Fruit fly (Drosophila melanogaster) whole organism, prepupa: ENCODE results near the gene CG14321.
A peak's percentile ranks its signal among the peaks of the same experiment; 100 is the strongest.

Experiments used
- CG10631 ChIP-seq: fragments of 200-800 bp; sonication (Bioruptor generic); optimal IDR thresholded peaks from 2 replicates; lab custom pipeline; 2016; ENCODE audit warnings: missing biosample characterization, missing genetic modification characterization
- CG10669 ChIP-seq: fragments of 200-800 bp; sonication (Bioruptor generic); optimal IDR thresholded peaks from 3 replicates; lab custom pipeline; 2018; ENCODE audit warnings: missing biosample characterization, mild to moderate bottlenecking, missing genetic modification characterization, moderate library complexity
- CG11762 ChIP-seq: fragments of 200-800 bp; sonication (Bioruptor generic); optimal IDR thresholded peaks from 3 replicates; lab custom pipeline; 2016; ENCODE audit warnings: missing biosample characterization, missing genetic modification characterization; ENCODE audit not compliant: insufficient read depth
- CG11902 ChIP-seq: fragments of 200-800 bp; sonication (Bioruptor generic); optimal IDR thresholded peaks from 3 replicates; lab custom pipeline; 2016; ENCODE audit warnings: missing biosample characterization, missing genetic modification characterization
- CG15336 ChIP-seq: fragments of 200-800 bp; sonication (Bioruptor generic); IDR thresholded peaks from 2 replicates; pipeline ENCODE4 v1.3.6; 2022; ENCODE audit warnings: missing biosample characterization, missing genetic modification characterization
- CG1621 ChIP-seq: fragments of 200-800 bp; sonication (Bioruptor generic); optimal IDR thresholded peaks from 3 replicates; lab custom pipeline; 2018; ENCODE audit warnings: missing biosample characterization, mild to moderate bottlenecking, missing genetic modification characterization
- CG16779 ChIP-seq: fragments of 200-800 bp; sonication (Bioruptor generic); optimal IDR thresholded peaks from 3 replicates; lab custom pipeline; 2017; ENCODE audit warnings: missing biosample characterization, mild to moderate bottlenecking, missing genetic modification characterization
- CG32006 ChIP-seq: fragments of 200-800 bp; sonication (Bioruptor generic); optimal IDR thresholded peaks from 3 replicates; lab custom pipeline; 2017; ENCODE audit warnings: missing biosample characterization, mild to moderate bottlenecking, missing genetic modification characterization
- CG34406 ChIP-seq: fragments of 200-800 bp; sonication (Bioruptor generic); optimal IDR thresholded peaks from 3 replicates; lab custom pipeline; 2016; ENCODE audit warnings: missing biosample characterization, missing genetic modification characterization
- CG3919 ChIP-seq: fragments of 200-800 bp; sonication (Bioruptor generic); optimal IDR thresholded peaks from 3 replicates; lab custom pipeline; 2016; ENCODE audit warnings: missing biosample characterization, missing genetic modification characterization
- CG4318 ChIP-seq: fragments of 200-800 bp; sonication (Bioruptor generic); optimal IDR thresholded peaks from 3 replicates; lab custom pipeline; 2017; ENCODE audit warnings: missing biosample characterization, mild to moderate bottlenecking, missing genetic modification characterization
- CG6163 ChIP-seq: fragments of 200-800 bp; sonication (Bioruptor generic); IDR thresholded peaks from 3 replicates; pipeline ENCODE4 v1.3.6; 2022; ENCODE audit warnings: missing biosample characterization, missing genetic modification characterization
- CG6792 ChIP-seq: fragments of 200-800 bp; sonication (Bioruptor generic); optimal IDR thresholded peaks from 3 replicates; lab custom pipeline; 2016; ENCODE audit warnings: missing biosample characterization, missing genetic modification characterization
- CG6854 ChIP-seq: fragments of 200-800 bp; sonication (Bioruptor generic); optimal IDR thresholded peaks from 2 replicates; lab custom pipeline; 2017; ENCODE audit warnings: missing biosample characterization, mild to moderate bottlenecking, missing genetic modification characterization
- CG7368 ChIP-seq: fragments of 200-800 bp; sonication (Bioruptor generic); optimal IDR thresholded peaks from 3 replicates; lab custom pipeline; 2016; ENCODE audit warnings: missing biosample characterization, missing genetic modification characterization
- CG8632 ChIP-seq: fragments of 200-800 bp; sonication (Bioruptor generic); optimal IDR thresholded peaks from 3 replicates; lab custom pipeline; 2016; ENCODE audit warnings: missing biosample characterization, missing genetic modification characterization
- CG9139 ChIP-seq: fragments of 200-800 bp; sonication (Bioruptor generic); optimal IDR thresholded peaks from 3 replicates; lab custom pipeline; 2017; ENCODE audit warnings: missing biosample characterization, mild to moderate bottlenecking, missing genetic modification characterization
- Eip75B ChIP-seq: fragments of 200-800 bp; sonication (Bioruptor generic); optimal IDR thresholded peaks from 3 replicates; lab custom pipeline; 2016; ENCODE audit warnings: missing biosample characterization, missing genetic modification characterization
- Eip78C ChIP-seq: fragments of 200-800 bp; sonication (Bioruptor generic); peaks from one replicate; lab custom pipeline; 2016; ENCODE audit warnings: missing biosample characterization, missing genetic modification characterization
- Ets21C ChIP-seq: fragments of 200-800 bp; sonication (Bioruptor generic); optimal IDR thresholded peaks from 3 replicates; lab custom pipeline; 2016; ENCODE audit warnings: missing biosample characterization, missing genetic modification characterization
- Ets96B ChIP-seq: fragments of 200-800 bp; optimal IDR thresholded peaks from 2 replicates; lab custom pipeline; 2019; ENCODE audit warnings: missing biosample characterization, mild to moderate bottlenecking, missing genetic modification characterization, moderate library complexity
- Hr38 ChIP-seq: sonication (Bioruptor generic); optimal IDR thresholded peaks from 2 replicates; lab custom pipeline; 2016; ENCODE audit warnings: missing biosample characterization, missing genetic modification characterization
- Hr39 ChIP-seq: fragments of 200-800 bp; sonication (Bioruptor generic); optimal IDR thresholded peaks from 2 replicates; lab custom pipeline; 2016; ENCODE audit warnings: missing biosample characterization, missing genetic modification characterization
- Hr4 ChIP-seq: fragments of 200-800 bp; sonication (Bioruptor generic); optimal IDR thresholded peaks from 3 replicates; lab custom pipeline; 2016; ENCODE audit warnings: missing biosample characterization, missing genetic modification characterization
- Lpt ChIP-seq: fragments of 200-800 bp; sonication (Bioruptor generic); optimal IDR thresholded peaks from 3 replicates; lab custom pipeline; 2016; ENCODE audit warnings: missing biosample characterization, missing genetic modification characterization
- Met ChIP-seq: fragments of 200-800 bp; sonication (Bioruptor generic); optimal IDR thresholded peaks from 3 replicates; lab custom pipeline; 2016; ENCODE audit warnings: missing biosample characterization, missing genetic modification characterization
- OdsH ChIP-seq: fragments of 200-800 bp; sonication (Bioruptor generic); optimal IDR thresholded peaks from 3 replicates; lab custom pipeline; 2016; ENCODE audit warnings: missing biosample characterization, missing genetic modification characterization
- Smox ChIP-seq: fragments of 200-800 bp; sonication (Bioruptor generic); optimal IDR thresholded peaks from 3 replicates; lab custom pipeline; 2016; ENCODE audit warnings: missing biosample characterization, missing genetic modification characterization
- Sox102F ChIP-seq: fragments of 200-800 bp; sonication (Bioruptor generic); optimal IDR thresholded peaks from 2 replicates; lab custom pipeline; 2016; ENCODE audit warnings: missing biosample characterization, mild to moderate bottlenecking, missing genetic modification characterization
- Sox14 ChIP-seq: fragments of 200-800 bp; sonication (Bioruptor generic); optimal IDR thresholded peaks from 3 replicates; lab custom pipeline; 2016; ENCODE audit warnings: missing biosample characterization, missing genetic modification characterization
- achi ChIP-seq: fragments of 200-800 bp; sonication (Bioruptor generic); optimal IDR thresholded peaks from 3 replicates; lab custom pipeline; 2016; ENCODE audit warnings: missing biosample characterization, missing genetic modification characterization
- acj6 ChIP-seq: fragments of 200-800 bp; sonication (Bioruptor generic); optimal IDR thresholded peaks from 3 replicates; lab custom pipeline; 2016; ENCODE audit warnings: missing biosample characterization, missing genetic modification characterization
- eg ChIP-seq: fragments of 200-800 bp; sonication (Bioruptor generic); IDR thresholded peaks from 3 replicates; pipeline ENCODE4 v1.3.6; 2022; ENCODE audit warnings: missing biosample characterization, missing genetic modification characterization
- fd59A ChIP-seq: fragments of 200-800 bp; sonication (Bioruptor generic); optimal IDR thresholded peaks from 2 replicates; lab custom pipeline; 2017; ENCODE audit warnings: missing biosample characterization, mild to moderate bottlenecking, missing genetic modification characterization, missing genetic modification reagents
- net ChIP-seq: fragments of 200-800 bp; sonication (Bioruptor generic); optimal IDR thresholded peaks from 3 replicates; lab custom pipeline; 2016; ENCODE audit warnings: missing biosample characterization, missing genetic modification characterization
- ss ChIP-seq, 2 experiments: fragments of 200-800 bp; sonication (Bioruptor generic); optimal IDR thresholded peaks; 2 replicates in 1 of 2; 3 replicates in 1 of 2; lab custom pipeline; 2017 to 2018; ENCODE audit warnings: mild to moderate bottlenecking in 2 of 2, missing biosample characterization in 2 of 2, missing genetic modification characterization in 2 of 2, moderate library complexity in 1 of 2
- svp ChIP-seq: fragments of 200-800 bp; sonication (Bioruptor generic); peaks from one replicate; lab custom pipeline; 2016; ENCODE audit warnings: missing biosample characterization, missing genetic modification characterization

CG14321 gene

DNA sequence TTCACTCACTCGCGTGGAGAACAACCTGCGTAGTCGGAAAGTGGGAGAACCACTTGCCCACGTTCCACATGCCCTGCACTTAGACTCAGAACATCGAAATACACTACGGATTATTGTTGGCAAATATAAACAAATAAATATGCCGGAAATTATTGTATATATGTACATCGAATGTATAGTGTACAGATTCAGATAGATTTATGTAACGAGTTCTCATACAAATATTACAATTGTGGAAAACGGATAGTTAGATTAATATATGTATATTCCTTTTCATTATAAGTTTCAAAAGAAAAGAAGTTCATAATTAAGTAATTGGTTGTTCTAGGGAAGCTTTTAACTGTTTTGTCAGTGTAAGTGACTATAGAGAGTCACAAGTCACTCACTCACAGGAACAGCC, 41.1 kb downstream of the CG14321 start:
- TF ChIP-seq CG10669 (GFP tag; lab: Kevin White, UChicago) (peak; percentile 23), Sox14 (GFP tag; lab: Kevin White, UChicago) (no peak), Eip78C (peak; percentile 38), Eip75B (peak; percentile 3), acj6 (peak; percentile 4), Met (GFP tag; lab: Kevin White, UChicago) (no peak), OdsH (peak; percentile 9), Hr39 (GFP tag; lab: Kevin White, UChicago) (no peak), CG7368 (GFP tag; lab: Kevin White, UChicago) (no peak), svp (no peak), CG6792 (GFP tag; lab: Kevin White, UChicago) (no peak), CG10631 (peak; percentile 27), achi (peak; percentile 14), CG32006 (GFP tag; lab: Kevin White, UChicago) (peak; percentile 47), CG4318 (GFP tag; lab: Kevin White, UChicago) (peak; percentile 4), Lpt (GFP tag; lab: Kevin White, UChicago) (no peak), CG34406 (GFP tag; lab: Kevin White, UChicago) (no peak), Sox102F (no peak), CG15336 (GFP tag; lab: Robert Waterston, UW) (peak; percentile 28; the same call in 1 of the 2 replicates), CG3919 (GFP tag; lab: Kevin White, UChicago) (peak; percentile 32), Ets21C (GFP tag; lab: Kevin White, UChicago) (no peak)

- TF ChIP-seq fd59A (GFP tag; lab: Kevin White, UChicago) (no peak), ss (GFP tag; optimal IDR thresholded peaks at IDR 0.05; lab: Kevin White, UChicago) (no peak), CG6163 (GFP tag; lab: Robert Waterston, UW) (0 out of 3 replicates have a peak, but pooled peaks have one; percentile 25), CG16779 (tag; lab: Kevin White, UChicago) (no peak)
Observed at dm6 chr3R:17776104-17776589, 42.7 kb downstream of the CG14321 start.

- TF ChIP-seq Hr38 (GFP tag; lab: Kevin White, UChicago) (no peak), CG32006 (GFP tag; lab: Kevin White, UChicago) (peak; percentile 29), CG10631 (peak; percentile 2), CG11902 (GFP tag; lab: Kevin White, UChicago) (no peak), Sox14 (GFP tag; lab: Kevin White, UChicago) (no peak), CG1621 (no peak), Smox (GFP tag; lab: Kevin White, UChicago) (no peak), net (no peak), CG6854 (no peak), CG6163 (GFP tag; lab: Robert Waterston, UW) (0 out of 3 replicates have a peak, but pooled peaks have one; percentile 32), CG8632 (GFP tag; lab: Kevin White, UChicago) (no peak), CG9139 (GFP tag; lab: Kevin White, UChicago) (no peak), CG16779 (tag; lab: Kevin White, UChicago) (no peak), Hr39 (GFP tag; lab: Kevin White, UChicago) (no peak), achi (no peak), CG11762 (GFP tag; lab: Kevin White, UChicago) (no peak), Lpt (GFP tag; lab: Kevin White, UChicago) (no peak), OdsH (no peak), Ets21C (GFP tag; lab: Kevin White, UChicago) (no peak), Ets96B (tag; lab: Kevin White, UChicago) (no peak), Eip78C (peak; percentile 57), svp (peak; percentile 41), CG6792 (GFP tag; lab: Kevin White, UChicago) (no peak), Hr4 (peak; percentile 24), eg (GFP tag; lab: Robert Waterston, UW) (no peak)
Observed at dm6 chr3R:17776952-17777407, 43.6 kb downstream of the CG14321 start.
